Worm (Caenorhabditis elegans): ENCODE results near the gene col-158.

Gene col-158

ce11 chrV:11787258-11787657 is 42.1 kb upstream of the col-158 start, which contains the start of gene F55A11.7:
Gene F55A11.7, minus strand, starts transcription at chrV:11787443.
- TF ChIP-seq bed-3 (GFP tag; optimal IDR thresholded peaks at IDR 0.05) (no peak), M03D4.4 (tag; optimal IDR thresholded peaks at IDR 0.05) (no peak), unc-39 (tag; optimal IDR thresholded peaks at IDR 0.05) (no peak), drap-1 (GFP tag; optimal IDR thresholded peaks at IDR 0.05) (no peak), nhr-28 (tag; optimal IDR thresholded peaks at IDR 0.05) (no peak), ceh-43 (GFP tag; optimal IDR thresholded peaks at IDR 0.05) (no peak), hlh-1 (tag; optimal IDR thresholded peaks at IDR 0.05) (no peak), unc-62 (GFP tag; optimal IDR thresholded peaks at IDR 0.05) (no peak), snpc-4 (tag; optimal IDR thresholded peaks at IDR 0.05) (no peak), cnd-1 (tag; optimal IDR thresholded peaks at IDR 0.05) (no peak), nhr-76 (tag; optimal IDR thresholded peaks at IDR 0.05) (no peak), lin-32 (GFP tag; optimal IDR thresholded peaks at IDR 0.05) (no peak), ceh-83 (GFP tag; optimal IDR thresholded peaks at IDR 0.05) (no peak), nhr-12 (tag; optimal IDR thresholded peaks at IDR 0.05) (no peak), ztf-11 (tag; optimal IDR thresholded peaks at IDR 0.05) (no peak), sptf-1 (tag; optimal IDR thresholded peaks at IDR 0.05) (no peak), pha-4 (tag; optimal IDR thresholded peaks at IDR 0.05) (no peak)

- TF ChIP-seq nhr-76 (tag; optimal IDR thresholded peaks at IDR 0.05) = no peak
- no peak for TF ChIP-seq mep-1 (tag; optimal IDR thresholded peaks at IDR 0.05)
- TF ChIP-seq unc-120 (tag; optimal IDR thresholded peaks at IDR 0.05; ENCODE audit: poor library complexity, severe bottlenecking) = no peak
- TF ChIP-seq lin-13 (tag; optimal IDR thresholded peaks at IDR 0.05) = no peak
- TF ChIP-seq unc-39 (tag; optimal IDR thresholded peaks at IDR 0.05) = no peak
- TF ChIP-seq lsy-2 (tag; optimal IDR thresholded peaks at IDR 0.05) = no peak
- TF ChIP-seq M03D4.4 (tag; optimal IDR thresholded peaks at IDR 0.05) = no peak
- no peak for TF ChIP-seq bed-3 (GFP tag; optimal IDR thresholded peaks at IDR 0.05)
- no peak for TF ChIP-seq pha-4 (tag; optimal IDR thresholded peaks at IDR 0.05)
- no peak for TF ChIP-seq nhr-2 (tag; optimal IDR thresholded peaks at IDR 0.05)
- no peak for TF ChIP-seq lin-32 (GFP tag; optimal IDR thresholded peaks at IDR 0.05)
These were observed 41.6 kb upstream of the col-158 start, which contains the start of gene F55A11.8 for ce11 chrV:11787742-11788238. Gene F55A11.8, plus strand, starts transcription at chrV:11788188.

- TF ChIP-seq ceh-39 (tag; optimal IDR thresholded peaks at IDR 0.05) (no peak), nhr-76 (tag; optimal IDR thresholded peaks at IDR 0.05) (no peak), ham-2 (GFP tag; optimal IDR thresholded peaks at IDR 0.05) (no peak), zip-8 (tag; optimal IDR thresholded peaks at IDR 0.05) (no peak), mab-5 (tag; optimal IDR thresholded peaks at IDR 0.05) (no peak), nhr-237 (tag; optimal IDR thresholded peaks at IDR 0.05) (no peak), unc-120 (tag; optimal IDR thresholded peaks at IDR 0.05; ENCODE audit: poor library complexity, severe bottlenecking) (no peak), ceh-43 (GFP tag; optimal IDR thresholded peaks at IDR 0.05) (no peak), nhr-2 (tag; optimal IDR thresholded peaks at IDR 0.05) (no peak), bed-3 (GFP tag; optimal IDR thresholded peaks at IDR 0.05) (no peak), unc-62 (GFP tag; optimal IDR thresholded peaks at IDR 0.05) (no peak)
These were observed 39.9 kb upstream of the col-158 start, which contains the start of gene D2023.1 for ce11 chrV:11789474-11789873. Gene D2023.1, plus strand, starts transcription at chrV:11789550.

DNA sequence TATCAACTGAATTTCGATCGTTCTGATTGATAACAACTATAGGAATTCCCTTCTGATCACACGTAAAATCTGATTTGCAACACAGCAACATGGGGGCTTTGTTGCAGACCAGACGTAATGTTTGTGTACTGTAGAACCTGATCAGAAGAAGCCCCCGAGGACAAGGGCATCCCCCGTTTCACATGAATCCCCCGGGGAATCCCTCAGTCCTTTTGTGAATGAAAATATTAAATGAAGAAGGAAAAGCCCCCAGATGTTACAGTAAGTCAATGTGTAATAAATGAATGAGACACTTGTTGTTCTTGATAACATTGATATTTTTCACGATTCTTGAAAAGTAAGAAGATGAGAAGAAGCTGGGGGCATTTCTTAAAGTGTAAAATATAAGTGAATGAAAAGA is 35.2 kb upstream of the col-158 start:
- TF ChIP-seq M03D4.4 (tag; optimal IDR thresholded peaks at IDR 0.05) = no peak
- TF ChIP-seq ztf-11 (tag; optimal IDR thresholded peaks at IDR 0.05) = no peak
- no peak for TF ChIP-seq ceh-83 (GFP tag; optimal IDR thresholded peaks at IDR 0.05)
- no peak for TF ChIP-seq lsy-2 (tag; optimal IDR thresholded peaks at IDR 0.05)
- no peak for TF ChIP-seq sptf-1 (tag; optimal IDR thresholded peaks at IDR 0.05)
- no peak for TF ChIP-seq nhr-12 (tag; optimal IDR thresholded peaks at IDR 0.05)
- no peak for TF ChIP-seq ces-1 (GFP tag; optimal IDR thresholded peaks at IDR 0.05)
- no peak for TF ChIP-seq pha-4 (tag; optimal IDR thresholded peaks at IDR 0.05)
- no peak for TF ChIP-seq flh-1 (GFP tag; optimal IDR thresholded peaks at IDR 0.05)
- no peak for TF ChIP-seq unc-39 (tag; optimal IDR thresholded peaks at IDR 0.05)
- no peak for TF ChIP-seq ham-2 (GFP tag; optimal IDR thresholded peaks at IDR 0.05)
- TF ChIP-seq mls-2 (tag; optimal IDR thresholded peaks at IDR 0.05) = no peak
- TF ChIP-seq zip-8 (tag; optimal IDR thresholded peaks at IDR 0.05) = no peak
- TF ChIP-seq cnd-1 (tag; optimal IDR thresholded peaks at IDR 0.05) = no peak
- TF ChIP-seq lin-13 (tag; optimal IDR thresholded peaks at IDR 0.05) = no peak
- no peak for TF ChIP-seq elt-1 (tag; optimal IDR thresholded peaks at IDR 0.05; ENCODE audit: borderline replicate concordance, insufficient read depth)
- TF ChIP-seq tbx-8 (GFP tag; optimal IDR thresholded peaks at IDR 0.05) = no peak

Data from whole organism, mixed stage, embryonic.